Fruit fly (Drosophila melanogaster) whole organism, embryonic: ENCODE data around the gene Vinc.
A peak's percentile ranks its signal among the peaks of the same experiment; 100 is the strongest.

Source experiments
- Aef1 ChIP-seq: fragments of 200-800 bp; sonication (Bioruptor generic); IDR thresholded peaks from 3 replicates; pipeline ENCODE4 v1.3.6; 2022; ENCODE audit warnings: missing biosample characterization, missing genetic modification characterization
- CG10267 ChIP-seq: fragments of 200-800 bp; sonication (Bioruptor generic); optimal IDR thresholded peaks from 2 replicates; lab custom pipeline; 2018; ENCODE audit warnings: missing biosample characterization, mild to moderate bottlenecking, missing genetic modification characterization, moderate library complexity
- CG10274 ChIP-seq: fragments of 200-800 bp; sonication (Bioruptor generic); optimal IDR thresholded peaks from 3 replicates; lab custom pipeline; 2017; ENCODE audit warnings: missing biosample characterization, mild to moderate bottlenecking, missing genetic modification characterization
- CG11247 ChIP-seq: fragments of 200-800 bp; sonication (Bioruptor generic); IDR thresholded peaks from 2 replicates; pipeline ENCODE4 v1.3.6; 2022; ENCODE audit warnings: missing biosample characterization, missing genetic modification characterization
- CG11398 ChIP-seq: fragments of 200-800 bp; sonication (Bioruptor generic); optimal IDR thresholded peaks from 2 replicates; lab custom pipeline; 2016; ENCODE audit warnings: missing biosample characterization, missing genetic modification characterization
- CG11504 ChIP-seq: fragments of 200-800 bp; sonication (Bioruptor generic); optimal IDR thresholded peaks from 3 replicates; lab custom pipeline; 2019; ENCODE audit warnings: missing biosample characterization, mild to moderate bottlenecking, missing genetic modification characterization, moderate library complexity
- CG14667 ChIP-seq: fragments of 200-800 bp; sonication (Bioruptor generic); IDR thresholded peaks from 2 replicates; pipeline ENCODE4 v1.3.6; 2022; ENCODE audit warnings: missing biosample characterization, missing genetic modification characterization
- CG15479 ChIP-seq: fragments of 200-800 bp; sonication (Bioruptor generic); optimal IDR thresholded peaks from 3 replicates; lab custom pipeline; 2019; ENCODE audit warnings: missing biosample characterization, mild to moderate bottlenecking, missing genetic modification characterization, moderate library complexity
- CG15514 ChIP-seq: fragments of 200-800 bp; sonication (Bioruptor generic); optimal IDR thresholded peaks from 3 replicates; lab custom pipeline; 2017; ENCODE audit warnings: missing biosample characterization, missing genetic modification characterization, mild to moderate bottlenecking, moderate library complexity, missing genetic modification reagents
- CG17385 ChIP-seq: fragments of 200-800 bp; sonication (Bioruptor generic); optimal IDR thresholded peaks from 3 replicates; lab custom pipeline; 2018; ENCODE audit warnings: missing biosample characterization, mild to moderate bottlenecking, missing genetic modification characterization
- CG2875 ChIP-seq: fragments of 200-800 bp; sonication (Bioruptor generic); optimal IDR thresholded peaks from 2 replicates; lab custom pipeline; 2017; ENCODE audit warnings: missing biosample characterization, mild to moderate bottlenecking, missing genetic modification characterization, missing genetic modification reagents
- CG30403 ChIP-seq: fragments of 200-800 bp; sonication (Bioruptor generic); optimal IDR thresholded peaks from 3 replicates; lab custom pipeline; 2016; ENCODE audit warnings: missing biosample characterization, missing genetic modification characterization
- CG3838 ChIP-seq: fragments of 200-800 bp; sonication (Bioruptor generic); optimal IDR thresholded peaks from 3 replicates; lab custom pipeline; 2016; ENCODE audit warnings: missing biosample characterization, missing genetic modification characterization
- CG4282 ChIP-seq: fragments of 200-800 bp; sonication (Bioruptor generic); optimal IDR thresholded peaks from 2 replicates; lab custom pipeline; 2016; ENCODE audit warnings: missing biosample characterization, missing genetic modification characterization
- CG4424 ChIP-seq: fragments of 200-800 bp; sonication (Bioruptor generic); optimal IDR thresholded peaks from 3 replicates; lab custom pipeline; 2016; ENCODE audit warnings: missing biosample characterization, missing genetic modification characterization
- CG4820 ChIP-seq: fragments of 200-800 bp; sonication (Bioruptor generic); optimal IDR thresholded peaks from 3 replicates; lab custom pipeline; 2016; ENCODE audit warnings: missing biosample characterization, missing genetic modification characterization
- CG7839 ChIP-seq: fragments of 200-800 bp; sonication (Bioruptor generic); optimal IDR thresholded peaks from 3 replicates; lab custom pipeline; 2018; ENCODE audit warnings: missing biosample characterization, mild to moderate bottlenecking, missing genetic modification characterization, moderate library complexity
- CG7928 ChIP-seq: fragments of 200-800 bp; sonication (Bioruptor generic); optimal IDR thresholded peaks from 2 replicates; lab custom pipeline; 2017; ENCODE audit warnings: missing biosample characterization, mild to moderate bottlenecking, missing genetic modification characterization
- CG8089 ChIP-seq: fragments of 200-800 bp; sonication (Bioruptor generic); optimal IDR thresholded peaks from 3 replicates; lab custom pipeline; 2016; ENCODE audit warnings: missing biosample characterization, missing genetic modification characterization
- CG9215 ChIP-seq: fragments of 200-800 bp; sonication (Bioruptor generic); IDR thresholded peaks from 2 replicates; pipeline ENCODE4 v1.3.6; 2022; ENCODE audit warnings: missing biosample characterization, missing genetic modification characterization
- CG9932 ChIP-seq: fragments of 200-800 bp; sonication (Bioruptor generic); IDR thresholded peaks from 2 replicates; pipeline ENCODE4 v1.3.6; 2022; ENCODE audit warnings: missing biosample characterization, missing genetic modification characterization
- Doc2 ChIP-seq: fragments of 200-800 bp; sonication (Bioruptor generic); IDR thresholded peaks from 2 replicates; pipeline ENCODE4 v1.3.6; 2022; ENCODE audit warnings: missing biosample characterization, missing genetic modification characterization
- Dp ChIP-seq: fragments of 200-800 bp; sonication (Bioruptor generic); optimal IDR thresholded peaks from 2 replicates; lab custom pipeline; 2018; ENCODE audit warnings: missing biosample characterization, mild to moderate bottlenecking, missing genetic modification characterization, moderate library complexity
- Dref ChIP-seq: fragments of 200-800 bp; sonication (Bioruptor generic); IDR thresholded peaks from 2 replicates; pipeline ENCODE4 v1.3.6; 2022; ENCODE audit warnings: missing biosample characterization, missing genetic modification characterization
- E2f2 ChIP-seq: fragments of 200-800 bp; sonication (Bioruptor generic); IDR thresholded peaks from 2 replicates; pipeline ENCODE4 v1.3.6; 2022; ENCODE audit warnings: missing biosample characterization, missing genetic modification characterization
- H2.0 ChIP-seq: fragments of 200-800 bp; sonication (Bioruptor generic); IDR thresholded peaks from 2 replicates; pipeline ENCODE4 v1.3.6; 2022; ENCODE audit warnings: missing biosample characterization, missing genetic modification characterization
- Kr ChIP-seq: fragments of 200-800 bp; sonication (Bioruptor generic); optimal IDR thresholded peaks from 2 replicates; lab custom pipeline; 2017; ENCODE audit warnings: missing biosample characterization, mild to moderate bottlenecking, missing genetic modification characterization
- MBD-R2 ChIP-seq: fragments of 200-800 bp; sonication (Bioruptor generic); IDR thresholded peaks from 2 replicates; pipeline ENCODE4 v1.3.6; 2022; ENCODE audit warnings: missing biosample characterization, missing genetic modification characterization
- Med ChIP-seq: fragments of 200-800 bp; sonication (Bioruptor generic); peaks from one replicate; lab custom pipeline; 2016; ENCODE audit warnings: missing biosample characterization, missing genetic modification characterization, mild to moderate bottlenecking, inconsistent platforms, moderate library complexity
- Mes4 ChIP-seq: fragments of 200-800 bp; sonication (Bioruptor generic); optimal IDR thresholded peaks from 2 replicates; lab custom pipeline; 2016; ENCODE audit warnings: missing biosample characterization, missing genetic modification characterization
- Myb ChIP-seq: fragments of 200-800 bp; sonication (Bioruptor generic); optimal IDR thresholded peaks from 2 replicates; lab custom pipeline; 2016; ENCODE audit warnings: missing biosample characterization, missing genetic modification characterization
- Sin3A ChIP-seq: fragments of >200 bp; optimal IDR thresholded peaks from 2 replicates; lab custom pipeline; 2018
- Ssrp ChIP-seq: fragments of 200-800 bp; sonication (Bioruptor generic); optimal IDR thresholded peaks from 2 replicates; lab custom pipeline; 2018; ENCODE audit warnings: missing biosample characterization, mild to moderate bottlenecking, missing genetic modification characterization, moderate library complexity
- Xbp1 ChIP-seq: fragments of 200-800 bp; sonication (Bioruptor generic); optimal IDR thresholded peaks from 3 replicates; lab custom pipeline; 2016; ENCODE audit warnings: missing biosample characterization, mild to moderate bottlenecking, missing genetic modification characterization
- cas ChIP-seq: fragments of 200-800 bp; sonication (Bioruptor generic); IDR thresholded peaks from 2 replicates; pipeline ENCODE4 v1.3.6; 2022; ENCODE audit warnings: missing biosample characterization, missing genetic modification characterization
- hbn ChIP-seq: fragments of 200-800 bp; sonication (Bioruptor generic); IDR thresholded peaks from 2 replicates; pipeline ENCODE4 v1.3.6; 2022; ENCODE audit warnings: missing biosample characterization, missing genetic modification characterization; ENCODE audit not compliant: partially characterized antibody
- hkb ChIP-seq, 2 experiments: fragments of 200-800 bp in 1 of 2; fragments of >200 bp in 1 of 2; sonication (Bioruptor generic) in 1 of 2; IDR thresholded peaks in 1 of 2; optimal IDR thresholded peaks in 1 of 2; 2 replicates each; pipeline versions ENCODE4 v1.3.6 to Lab custom; 2017 to 2022; ENCODE audit warnings: missing biosample characterization in 1 of 2, missing genetic modification characterization in 1 of 2
- ind ChIP-seq: fragments of 200-800 bp; sonication (Bioruptor generic); optimal IDR thresholded peaks from 3 replicates; lab custom pipeline; 2016; ENCODE audit warnings: missing biosample characterization, missing genetic modification characterization
- inv ChIP-seq: fragments of 200-800 bp; sonication (Bioruptor generic); IDR thresholded peaks from 2 replicates; pipeline ENCODE4 v1.3.6; 2022; ENCODE audit warnings: missing biosample characterization, missing genetic modification characterization; ENCODE audit not compliant: partially characterized antibody
- jigr1 ChIP-seq: fragments of 200-800 bp; sonication (Bioruptor generic); IDR thresholded peaks from 3 replicates; pipeline ENCODE4 v1.3.6; 2022; ENCODE audit warnings: missing biosample characterization, missing genetic modification characterization
- jing ChIP-seq: fragments of 200-800 bp; sonication (Bioruptor generic); optimal IDR thresholded peaks from 2 replicates; lab custom pipeline; 2018; ENCODE audit warnings: missing biosample characterization, mild to moderate bottlenecking, missing genetic modification characterization
- jumu ChIP-seq: fragments of 200-800 bp; sonication (Bioruptor generic); optimal IDR thresholded peaks from 3 replicates; lab custom pipeline; 2016; ENCODE audit warnings: missing biosample characterization, missing genetic modification characterization
- kay ChIP-seq: fragments of 200-800 bp; sonication (Bioruptor generic); optimal IDR thresholded peaks from 2 replicates; lab custom pipeline; 2016; ENCODE audit warnings: missing biosample characterization, missing genetic modification characterization
- nerfin-1 ChIP-seq: fragments of 200-800 bp; sonication (Bioruptor generic); optimal IDR thresholded peaks from 3 replicates; lab custom pipeline; 2019; ENCODE audit warnings: missing biosample characterization, mild to moderate bottlenecking, missing genetic modification characterization, moderate library complexity
- oc ChIP-seq: fragments of 200-800 bp; sonication (Bioruptor generic); optimal IDR thresholded peaks from 2 replicates; lab custom pipeline; 2018; ENCODE audit warnings: missing biosample characterization, mild to moderate bottlenecking, missing genetic modification characterization, moderate library complexity
- phol ChIP-seq: fragments of 200-800 bp; sonication (Bioruptor generic); optimal IDR thresholded peaks from 3 replicates; lab custom pipeline; 2018; ENCODE audit warnings: missing biosample characterization, mild to moderate bottlenecking, missing genetic modification characterization, moderate library complexity
- pita ChIP-seq: fragments of 200-800 bp; sonication (Bioruptor generic); optimal IDR thresholded peaks from 2 replicates; lab custom pipeline; 2017; ENCODE audit warnings: missing biosample characterization, mild to moderate bottlenecking, missing genetic modification characterization
- sens ChIP-seq: fragments of 200-800 bp; sonication (Bioruptor generic); peaks from one replicate; lab custom pipeline; 2016; ENCODE audit warnings: missing biosample characterization, missing genetic modification characterization
- sens-2 ChIP-seq: fragments of 200-800 bp; sonication (Bioruptor generic); IDR thresholded peaks from 2 replicates; pipeline ENCODE4 v1.3.6; 2022; ENCODE audit warnings: missing biosample characterization, missing genetic modification characterization
- slp2 ChIP-seq: fragments of 200-800 bp; sonication (Bioruptor generic); optimal IDR thresholded peaks from 2 replicates; lab custom pipeline; 2016; ENCODE audit warnings: missing biosample characterization, missing genetic modification characterization
- sob ChIP-seq: fragments of 200-800 bp; sonication (Bioruptor generic); IDR thresholded peaks from 2 replicates; pipeline ENCODE4 v1.3.6; 2022; ENCODE audit warnings: missing biosample characterization, missing genetic modification characterization
- trem ChIP-seq: fragments of 200-800 bp; optimal IDR thresholded peaks from 3 replicates; lab custom pipeline; 2019; ENCODE audit warnings: missing biosample characterization, mild to moderate bottlenecking, missing genetic modification characterization, moderate library complexity
- usp ChIP-seq: fragments of >200 bp; optimal IDR thresholded peaks from 2 replicates; lab custom pipeline; 2017; ENCODE audit warnings: missing biosample characterization, missing genetic modification characterization

Gene Vinc

dm6 chrX:2170424-2170823, 51.9 kb downstream of the Vinc start:
- TF ChIP-seq Dp (GFP tag; lab: Kevin White, UChicago) (peak; percentile 82), jigr1 (GFP tag; lab: Robert Waterston, UW) (no peak), CG11504 (tag; lab: Kevin White, UChicago) (no peak), ind (GFP tag; lab: Kevin White, UChicago) (no peak), slp2 (GFP tag; lab: Kevin White, UChicago) (no peak), oc (tag; lab: Kevin White, UChicago) (no peak), CG8089 (GFP tag; lab: Kevin White, UChicago) (no peak), kay (GFP tag; lab: Kevin White, UChicago) (no peak), E2f2 (GFP tag; lab: Robert Waterston, UW) (peak; percentile 90), CG10267 (no peak), CG10274 (GFP tag; lab: Kevin White, UChicago) (no peak), Xbp1 (no peak), CG9215 (no peak), CG2875 (GFP tag; lab: Kevin White, UChicago) (no peak), jing (GFP tag; lab: Kevin White, UChicago) (no peak), hbn (no peak), trem (tag; lab: Kevin White, UChicago) (peak; percentile 28), cas (GFP tag; lab: Robert Waterston, UW) (no peak), CG11398 (no peak), Dref (GFP tag; lab: Robert Waterston, UW) (peak; percentile 35; the same call in 1 of the 2 replicates), Myb (GFP tag; lab: Kevin White, UChicago) (peak; percentile 27), CG4424 (no peak), CG15479 (no peak), phol (tag; lab: Kevin White, UChicago) (no peak), sens-2 (no peak), MBD-R2 (GFP tag; lab: Robert Waterston, UW) (peak; percentile 24; the same call in 1 of the 2 replicates), CG11247 (no peak), CG4282 (GFP tag; lab: Kevin White, UChicago) (no peak), sens (GFP tag; lab: Kevin White, UChicago) (peak; percentile 9), Doc2 (GFP tag; lab: Robert Waterston, UW) (no peak), CG3838 (GFP tag; lab: Kevin White, UChicago) (no peak), CG9932 (GFP tag; lab: Robert Waterston, UW) (no peak), Med (GFP tag; lab: Kevin White, UChicago) (peak; percentile 19), sob (no peak), CG30403 (no peak), nerfin-1 (no peak), pita (GFP tag; lab: Kevin White, UChicago) (no peak), Aef1 (GFP tag; lab: Robert Waterston, UW) (no peak), usp (GFP tag; lab: Kevin White, UChicago) (no peak), CG15514 (peak; percentile 12), CG7928 (GFP tag; lab: Kevin White, UChicago) (no peak), Mes4 (GFP tag; lab: Kevin White, UChicago) (no peak), hkb (optimal IDR thresholded peaks at IDR 0.05; lab: Kevin White, UChicago) (peak; percentile 41), hkb (GFP tag; IDR thresholded peaks at IDR 0.05; lab: Robert Waterston, UW) (no peak), Kr (no peak), H2.0 (no peak), inv (GFP tag; lab: Robert Waterston, UW) (no peak), CG14667 (no peak), CG4820 (GFP tag; lab: Kevin White, UChicago) (no peak), Sin3A (lab: Kevin White, UChicago) (peak; percentile 75), CG7839 (tag; lab: Kevin White, UChicago) (no peak), CG17385 (no peak), jumu (GFP tag; lab: Kevin White, UChicago) (no peak), Ssrp (tag; lab: Kevin White, UChicago) (no peak)
